Worm (Caenorhabditis elegans) whole organism, young adult: ENCODE data around the gene K06H7.8.

ENCODE experiments used
- ama-1 ChIP-seq, 3 experiments: fragments of 150-350 bp in 1 of 3; sonication (generic microtip) in 2 of 3; optimal IDR thresholded peaks; 2 replicates each; lab custom pipeline; 2014 to 2018; ENCODE audit warnings: missing biosample characterization in 2 of 3, missing genetic modification characterization in 2 of 3, missing genetic modification reagents in 2 of 3
- athp-1 ChIP-seq: sonication (generic microtip); optimal IDR thresholded peaks from 2 replicates; lab custom pipeline; 2017; ENCODE audit warnings: mild to moderate bottlenecking, missing genetic modification characterization, missing compliant biosample characterization
- ceh-27 ChIP-seq: fragments of 200-800 bp; sonication (Bioruptor generic); optimal IDR thresholded peaks from 2 replicates; lab custom pipeline; 2018; ENCODE audit warnings: mild to moderate bottlenecking, missing genetic modification characterization, moderate library complexity, missing compliant biosample characterization
- efl-1 ChIP-seq: fragments of 150-350 bp; optimal IDR thresholded peaks from 2 replicates; lab custom pipeline; 2014; ENCODE audit warnings: missing biosample characterization, missing genetic modification reagents, missing genetic modification characterization
- pbrm-1 ChIP-seq: fragments of 200-800 bp; sonication (Bioruptor generic); IDR thresholded peaks from 2 replicates; pipeline ENCODE4 v1.3.6; 2022; ENCODE audit warnings: missing genetic modification reagents, missing genetic modification characterization, missing compliant biosample characterization
- snpc-4 ChIP-seq, 5 experiments: fragments of 150-350 bp in 1 of 5; sonication (generic microtip) in 4 of 5; optimal IDR thresholded peaks; 2 replicates each; lab custom pipeline; 2014 to 2018; ENCODE audit warnings: missing genetic modification characterization in 5 of 5, missing biosample characterization in 3 of 5, antibody characterized with exemption in 2 of 5, mild to moderate bottlenecking in 2 of 5, missing compliant biosample characterization in 2 of 5, missing genotype in 2 of 5, moderate library complexity in 2 of 5, missing genetic modification reagents in 1 of 5

DNA sequence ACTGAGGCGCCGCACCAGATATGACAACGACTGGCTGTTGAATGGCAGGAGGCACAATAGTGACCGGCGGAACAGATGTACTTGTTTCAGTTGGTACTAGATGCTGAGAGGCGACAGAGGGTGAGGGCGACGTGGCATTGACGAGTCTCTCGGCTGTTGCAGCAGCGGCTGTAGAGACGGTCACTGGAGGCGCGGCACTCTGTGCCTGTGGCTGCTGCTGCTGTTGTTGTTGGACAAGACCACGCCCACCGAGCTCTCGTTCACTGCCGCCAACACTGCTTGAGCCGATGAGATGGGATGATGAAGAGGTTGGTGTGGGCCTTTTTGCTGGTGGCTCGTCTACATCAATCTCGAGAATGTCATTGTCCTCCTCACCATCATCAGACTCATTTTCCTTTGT lies 19.1 kb upstream of the K06H7.8 start:
- TF ChIP-seq pbrm-1 (GFP tag; lab: Robert Waterston, UW) (no peak), athp-1 (no peak), snpc-4 (GFP tag; optimal IDR thresholded peaks at IDR 0.05; lab: Kevin White, UChicago) (no peak), snpc-4 (tag; optimal IDR thresholded peaks at IDR 0.05; lab: Kevin White, UChicago) (no peak), ama-1 (optimal IDR thresholded peaks at IDR 0.05; lab: Kevin White, UChicago) (no peak), ama-1 (GFP tag; optimal IDR thresholded peaks at IDR 0.05; lab: Kevin White, UChicago) (no peak), efl-1 (GFP tag; lab: Kevin White, UChicago) (no peak), ceh-27 (no peak)
